Fruit fly (Drosophila melanogaster) Kc167 (cell line): ENCODE results near the gene Cyfip.

Source experiments
- Myc ChIP-seq: fragments of >200 bp; optimal IDR thresholded peaks from 2 replicates; lab custom pipeline; 2017; ENCODE audit warnings: missing external identifiers
- h ChIP-seq: fragments of >200 bp; optimal IDR thresholded peaks from 3 replicates; lab custom pipeline; 2018; ENCODE audit warnings: missing external identifiers
- insv ChIP-seq: fragments of >200 bp; optimal IDR thresholded peaks from 3 replicates; lab custom pipeline; 2018; ENCODE audit warnings: missing external identifiers
- psq ChIP-seq: fragments of >200 bp; optimal IDR thresholded peaks from 2 replicates; lab custom pipeline; 2017; ENCODE audit warnings: missing external identifiers
- ttk ChIP-seq: sonication (Bioruptor generic); optimal IDR thresholded peaks from 2 replicates; lab custom pipeline; 2017; ENCODE audit warnings: missing external identifiers

- TF ChIP-seq psq (lab: Kevin White, UChicago) (no peak), insv (no peak), Myc (no peak), h (no peak), ttk (lab: Kevin White, UChicago) (no peak)
Measured at dm6 chr3R:15345198-15346017, 12.3 kb downstream of the Cyfip start.
